Worm (Caenorhabditis elegans): ENCODE results near the gene K01D12.10.

- no peak for TF ChIP-seq mcd-1 (GFP tag; IDR thresholded peaks at IDR 0.05)
- TF ChIP-seq hrde-1 (tag; optimal IDR thresholded peaks at IDR 0.05; ENCODE audit: borderline replicate concordance): no peak
- TF ChIP-seq cebp-1 (GFP tag; IDR thresholded peaks at IDR 0.05): no peak
- TF ChIP-seq cebp-1 (tag; optimal IDR thresholded peaks at IDR 0.05): no peak
- TF ChIP-seq lag-1 (GFP tag; IDR thresholded peaks at IDR 0.05): no peak
- no peak for TF ChIP-seq ceh-58 (GFP tag; IDR thresholded peaks at IDR 0.05)
- no peak for TF ChIP-seq cebp-2 (GFP tag; IDR thresholded peaks at IDR 0.05)
Observed at ce11 chrV:12446895-12447294, 40.9 kb downstream of the K01D12.10 start, which contains the start of the genes pals-38 and C54D10.9.

All from whole organism, young adult.